Worm (Caenorhabditis elegans): ENCODE results near the gene sra-12.

DNA sequence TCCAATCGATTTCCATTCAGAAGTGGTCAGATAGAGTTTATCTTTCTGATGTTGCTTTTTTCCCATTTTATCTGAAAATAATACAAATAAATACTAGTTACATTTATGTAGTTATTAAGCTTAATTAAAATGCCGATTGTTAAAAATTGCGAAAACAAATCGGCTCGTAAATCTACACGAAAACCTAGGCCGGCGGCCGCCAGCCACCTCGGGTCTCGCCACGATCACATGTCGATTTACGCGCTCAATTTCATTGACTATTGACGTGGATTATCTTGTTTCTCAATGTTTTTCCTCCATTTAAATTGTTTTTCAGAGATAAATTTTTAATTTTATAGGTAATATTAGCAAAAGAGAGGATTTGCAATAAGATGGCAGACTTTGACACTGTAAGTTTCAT lies 31.7 kb downstream of the sra-12 start, which contains the start of the genes cyn-4 and copz-1:
- TF ChIP-seq ets-7 (tag; optimal IDR thresholded peaks at IDR 0.05) (peak; percentile 27), tbx-37 (GFP tag; conservative IDR thresholded peaks at IDR 0.05) (peak; percentile 84), aly-1 (tag; optimal IDR thresholded peaks at IDR 0.05) (no peak), sea-1 (GFP tag; conservative IDR thresholded peaks at IDR 0.05) (no peak), ama-1 (optimal IDR thresholded peaks at IDR 0.05) (no peak), scrt-1 (GFP tag; IDR thresholded peaks at IDR 0.05) (no peak), tbx-11 (GFP tag; IDR thresholded peaks at IDR 0.05) (no peak), F13C5.2 (tag; optimal IDR thresholded peaks at IDR 0.05) (peak; percentile 68), flt-1 (GFP tag; IDR thresholded peaks at IDR 0.05) (no peak), hmbx-1 (tag; optimal IDR thresholded peaks at IDR 0.05) (no peak), tra-4 (tag; optimal IDR thresholded peaks at IDR 0.05) (no peak), B0310.2 (tag; optimal IDR thresholded peaks at IDR 0.05) (no peak)
